Fruit fly (Drosophila melanogaster) S2 (cell line): ENCODE data around the gene ppk31.

ENCODE experiments used
- CG8478 ChIP-seq: fragments of >200 bp; optimal IDR thresholded peaks from 2 replicates; lab custom pipeline; 2018
- CTCF ChIP-seq, 2 experiments: fragments of >200 bp; optimal IDR thresholded peaks; 2 replicates each; lab custom pipeline; 2018

dm6 chr3R:27129580-27130385 is 33.1 kb upstream of the ppk31 start:
- TF ChIP-seq CG8478 (lab: Kevin White, UChicago) (no peak), CTCF (optimal IDR thresholded peaks at IDR 0.05; lab: Kevin White, UChicago) (no peak)
